Fruit fly (Drosophila melanogaster) whole organism, embryonic: ENCODE measurements around the gene ss.

Source experiments
- Bgb ChIP-seq: fragments of 200-800 bp; sonication (Bioruptor generic); IDR thresholded peaks from 2 replicates; pipeline ENCODE4 v1.3.6; 2022; ENCODE audit warnings: missing biosample characterization, missing genetic modification characterization; ENCODE audit not compliant: partially characterized antibody
- Bteb2 ChIP-seq: fragments of 200-800 bp; sonication (Bioruptor generic); optimal IDR thresholded peaks from 2 replicates; lab custom pipeline; 2016; ENCODE audit warnings: missing biosample characterization, missing genetic modification characterization
- CG10321 ChIP-seq: fragments of 200-800 bp; sonication (Bioruptor generic); IDR thresholded peaks from 2 replicates; pipeline ENCODE4 v1.3.6; 2022; ENCODE audit warnings: missing biosample characterization, missing genetic modification characterization
- CG10462 ChIP-seq: fragments of 200-800 bp; sonication (Bioruptor generic); optimal IDR thresholded peaks from 2 replicates; lab custom pipeline; 2016; ENCODE audit warnings: missing biosample characterization, missing genetic modification characterization
- CG10979 ChIP-seq: fragments of 200-800 bp; sonication (Bioruptor generic); optimal IDR thresholded peaks from 2 replicates; lab custom pipeline; 2018; ENCODE audit warnings: missing biosample characterization, mild to moderate bottlenecking, missing genetic modification characterization, moderate library complexity
- CG11695 ChIP-seq: fragments of 200-800 bp; sonication (Bioruptor generic); IDR thresholded peaks from 3 replicates; pipeline ENCODE4 v1.3.6; 2022; ENCODE audit warnings: missing biosample characterization, missing genetic modification characterization
- CG12104 ChIP-seq: fragments of 200-800 bp; sonication (Bioruptor generic); optimal IDR thresholded peaks from 3 replicates; lab custom pipeline; 2016; ENCODE audit warnings: missing biosample characterization, missing genetic modification characterization
- CG15073 ChIP-seq: fragments of 200-800 bp; sonication (Bioruptor generic); optimal IDR thresholded peaks from 2 replicates; lab custom pipeline; 2016; ENCODE audit warnings: missing biosample characterization, missing genetic modification characterization
- CG1603 ChIP-seq: fragments of 200-800 bp; sonication (Bioruptor generic); optimal IDR thresholded peaks from 2 replicates; lab custom pipeline; 2019; ENCODE audit warnings: missing biosample characterization, mild to moderate bottlenecking, missing genetic modification characterization, moderate library complexity
- CG16815 ChIP-seq: fragments of 200-800 bp; sonication (Bioruptor generic); optimal IDR thresholded peaks from 3 replicates; lab custom pipeline; 2017; ENCODE audit warnings: missing biosample characterization, mild to moderate bottlenecking, missing genetic modification characterization
- CG17186 ChIP-seq: fragments of 200-800 bp; sonication (Bioruptor generic); optimal IDR thresholded peaks from 3 replicates; lab custom pipeline; 2017; ENCODE audit warnings: missing biosample characterization, missing genetic modification reagents, missing genetic modification characterization
- CG17829 ChIP-seq: fragments of 200-800 bp; optimal IDR thresholded peaks from 2 replicates; lab custom pipeline; 2019; ENCODE audit warnings: missing biosample characterization, mild to moderate bottlenecking, missing genetic modification characterization, moderate library complexity
- CG18011 ChIP-seq: fragments of 200-800 bp; sonication (Bioruptor generic); optimal IDR thresholded peaks from 2 replicates; lab custom pipeline; 2017; ENCODE audit warnings: missing biosample characterization, missing genetic modification characterization, mild to moderate bottlenecking, moderate library complexity, missing genotype
- CG1832 ChIP-seq: fragments of 200-800 bp; sonication (Bioruptor generic); optimal IDR thresholded peaks from 2 replicates; lab custom pipeline; 2017; ENCODE audit warnings: missing biosample characterization, mild to moderate bottlenecking, missing genetic modification characterization, inconsistent platforms
- CG18599 ChIP-seq: fragments of 200-800 bp; sonication (Bioruptor generic); optimal IDR thresholded peaks from 3 replicates; lab custom pipeline; 2017; ENCODE audit warnings: missing biosample characterization, missing genetic modification characterization, mild to moderate bottlenecking, moderate library complexity, missing genetic modification reagents
- CG18619 ChIP-seq: fragments of 200-800 bp; sonication (Bioruptor generic); optimal IDR thresholded peaks from 3 replicates; lab custom pipeline; 2017; ENCODE audit warnings: missing biosample characterization, mild to moderate bottlenecking, missing genetic modification characterization
- CG33213 ChIP-seq: fragments of 200-800 bp; sonication (Bioruptor generic); optimal IDR thresholded peaks from 3 replicates; lab custom pipeline; 2016; ENCODE audit warnings: missing biosample characterization, missing genetic modification characterization
- CG3847 ChIP-seq: fragments of 200-800 bp; sonication (Bioruptor generic); IDR thresholded peaks from 2 replicates; pipeline ENCODE4 v1.3.6; 2022; ENCODE audit warnings: missing biosample characterization, missing genetic modification characterization
- CG4854 ChIP-seq: fragments of 200-800 bp; sonication (Bioruptor generic); optimal IDR thresholded peaks from 2 replicates; lab custom pipeline; 2016; ENCODE audit warnings: missing biosample characterization, missing genetic modification characterization, inconsistent platforms
- CG7987 ChIP-seq: fragments of 200-800 bp; sonication (Bioruptor generic); optimal IDR thresholded peaks from 2 replicates; lab custom pipeline; 2018; ENCODE audit warnings: missing biosample characterization, mild to moderate bottlenecking, missing genetic modification characterization, moderate library complexity
- Chrac-16 ChIP-seq: fragments of 200-800 bp; sonication (Bioruptor generic); optimal IDR thresholded peaks from 3 replicates; lab custom pipeline; 2016; ENCODE audit warnings: missing biosample characterization, missing genetic modification characterization
- CkIIα-i1 ChIP-seq: fragments of 200-800 bp; sonication (Bioruptor generic); IDR thresholded peaks from 2 replicates; pipeline ENCODE4 v1.3.6; 2022; ENCODE audit warnings: missing biosample characterization, missing genetic modification characterization
- Dip2 ChIP-seq: fragments of 200-800 bp; sonication (Bioruptor generic); IDR thresholded peaks from 2 replicates; pipeline ENCODE4 v1.3.6; 2022; ENCODE audit warnings: missing biosample characterization, missing genetic modification characterization
- Dll ChIP-seq: fragments of 200-800 bp; sonication (Bioruptor generic); IDR thresholded peaks from 4 replicates; pipeline ENCODE4 v1.3.6; 2022; ENCODE audit warnings: missing biosample characterization, missing genetic modification characterization; ENCODE audit not compliant: partially characterized antibody
- Elba2 ChIP-seq: fragments of 200-800 bp; sonication (Bioruptor generic); optimal IDR thresholded peaks from 3 replicates; lab custom pipeline; 2016; ENCODE audit warnings: missing biosample characterization, missing genetic modification characterization
- Gug ChIP-seq: fragments of 200-800 bp; sonication (Bioruptor generic); IDR thresholded peaks from 4 replicates; pipeline ENCODE4 v1.3.6; 2022; ENCODE audit warnings: missing biosample characterization, missing genetic modification characterization
- H15 ChIP-seq: fragments of 200-800 bp; sonication (Bioruptor generic); IDR thresholded peaks from 3 replicates; pipeline ENCODE4 v1.3.6; 2022; ENCODE audit warnings: missing biosample characterization, missing genetic modification characterization
- Meics ChIP-seq: fragments of 200-800 bp; sonication (Bioruptor generic); optimal IDR thresholded peaks from 2 replicates; lab custom pipeline; 2017; ENCODE audit warnings: missing biosample characterization, mild to moderate bottlenecking, missing genetic modification characterization
- Mrtf ChIP-seq: fragments of 200-800 bp; sonication (Bioruptor generic); IDR thresholded peaks from 3 replicates; pipeline ENCODE4 v1.3.6; 2022; ENCODE audit warnings: missing biosample characterization, missing genetic modification characterization
- Nf-YA ChIP-seq: fragments of 200-800 bp; sonication (Bioruptor generic); IDR thresholded peaks from 2 replicates; pipeline ENCODE4 v1.3.6; 2022; ENCODE audit warnings: missing biosample characterization, missing genetic modification characterization
- PHDP ChIP-seq: fragments of 200-800 bp; sonication (Bioruptor generic); optimal IDR thresholded peaks from 3 replicates; lab custom pipeline; 2018; ENCODE audit warnings: missing biosample characterization, mild to moderate bottlenecking, missing genetic modification characterization, moderate library complexity
- Rfx ChIP-seq: fragments of 200-800 bp; sonication (Bioruptor generic); IDR thresholded peaks from 2 replicates; pipeline ENCODE4 v1.3.6; 2022; ENCODE audit warnings: missing biosample characterization, missing genetic modification characterization
- ato ChIP-seq: fragments of 200-800 bp; sonication (Bioruptor generic); IDR thresholded peaks from 2 replicates; pipeline ENCODE4 v1.3.6; 2022; ENCODE audit warnings: missing biosample characterization, missing genetic modification characterization; ENCODE audit not compliant: partially characterized antibody
- az2 ChIP-seq: fragments of 200-800 bp; sonication (Bioruptor generic); optimal IDR thresholded peaks from 3 replicates; lab custom pipeline; 2016; ENCODE audit warnings: missing biosample characterization, missing genetic modification characterization
- bowl ChIP-seq: fragments of 200-800 bp; sonication (Bioruptor generic); IDR thresholded peaks from 2 replicates; pipeline ENCODE4 v1.3.6; 2022; ENCODE audit warnings: missing biosample characterization, missing genetic modification characterization
- chm ChIP-seq: fragments of 200-800 bp; sonication (Bioruptor generic); IDR thresholded peaks from 2 replicates; pipeline ENCODE4 v1.3.6; 2022; ENCODE audit warnings: missing biosample characterization, missing genetic modification characterization
- ci ChIP-seq: fragments of 200-800 bp; sonication (Bioruptor generic); IDR thresholded peaks from 3 replicates; pipeline ENCODE4 v1.3.6; 2022; ENCODE audit warnings: missing biosample characterization, missing genetic modification characterization
- cwo ChIP-seq: fragments of 200-800 bp; sonication (Bioruptor generic); optimal IDR thresholded peaks from 3 replicates; lab custom pipeline; 2017; ENCODE audit warnings: missing biosample characterization, missing genetic modification characterization, mild to moderate bottlenecking, moderate library complexity, missing genetic modification reagents
- da ChIP-seq: fragments of 200-800 bp; sonication (Bioruptor generic); optimal IDR thresholded peaks from 2 replicates; lab custom pipeline; 2016; ENCODE audit warnings: missing biosample characterization, missing genetic modification characterization
- dm ChIP-seq: fragments of 200-800 bp; sonication (Bioruptor generic); optimal IDR thresholded peaks from 3 replicates; lab custom pipeline; 2016; ENCODE audit warnings: missing biosample characterization, missing genetic modification characterization
- fd96Cb ChIP-seq: fragments of 200-800 bp; sonication (Bioruptor generic); optimal IDR thresholded peaks from 2 replicates; lab custom pipeline; 2018; ENCODE audit warnings: missing biosample characterization, mild to moderate bottlenecking, missing genetic modification characterization, moderate library complexity
- gcm ChIP-seq: fragments of 200-800 bp; sonication (Bioruptor generic); optimal IDR thresholded peaks from 2 replicates; lab custom pipeline; 2019; ENCODE audit warnings: missing biosample characterization, mild to moderate bottlenecking, missing genetic modification characterization, moderate library complexity
- hbn ChIP-seq: fragments of 200-800 bp; sonication (Bioruptor generic); IDR thresholded peaks from 2 replicates; pipeline ENCODE4 v1.3.6; 2022; ENCODE audit warnings: missing biosample characterization, missing genetic modification characterization; ENCODE audit not compliant: partially characterized antibody
- pho ChIP-seq: fragments of 200-800 bp; sonication (Bioruptor generic); optimal IDR thresholded peaks from 2 replicates; lab custom pipeline; 2016; ENCODE audit warnings: missing biosample characterization, missing genetic modification characterization
- phol ChIP-seq: fragments of 200-800 bp; sonication (Bioruptor generic); optimal IDR thresholded peaks from 3 replicates; lab custom pipeline; 2018; ENCODE audit warnings: missing biosample characterization, mild to moderate bottlenecking, missing genetic modification characterization, moderate library complexity
- ssp ChIP-seq: fragments of 200-800 bp; sonication (Bioruptor generic); IDR thresholded peaks from 2 replicates; pipeline ENCODE4 v1.3.6; 2022; ENCODE audit warnings: missing biosample characterization, missing genetic modification characterization
- tna ChIP-seq: fragments of 200-800 bp; sonication (Bioruptor generic); IDR thresholded peaks from 2 replicates; pipeline ENCODE4 v1.3.6; 2022; ENCODE audit warnings: missing biosample characterization, missing genetic modification characterization; ENCODE audit not compliant: partially characterized antibody
- vnd ChIP-seq: fragments of 200-800 bp; sonication (Bioruptor generic); IDR thresholded peaks from 3 replicates; pipeline ENCODE4 v1.3.6; 2022; ENCODE audit warnings: missing biosample characterization, missing genetic modification characterization; ENCODE audit not compliant: partially characterized antibody
- wdn ChIP-seq: fragments of 200-800 bp; sonication (Bioruptor generic); IDR thresholded peaks from 2 replicates; pipeline ENCODE4 v1.3.6; 2022; ENCODE audit warnings: missing biosample characterization, missing genetic modification characterization
- yki ChIP-seq: fragments of >200 bp; optimal IDR thresholded peaks from 3 replicates; lab custom pipeline; 2018

Gene ss

dm6 chr3R:16448378-16449134 lies 45.1 kb upstream of the ss start (continued):
- TF ChIP-seq CG1603 (tag; lab: Kevin White, UChicago) (peak; percentile 97), bowl (GFP tag; lab: Robert Waterston, UW) (peak; percentile 27; the same call in 1 of the 2 replicates), Gug (GFP tag; lab: Robert Waterston, UW) (peak; percentile 77), CG7987 (GFP tag; lab: Kevin White, UChicago) (peak; percentile 23), CG10979 (tag; lab: Kevin White, UChicago) (peak; percentile 64), CG18619 (GFP tag; lab: Kevin White, UChicago) (no peak), CkIIα-i1 (GFP tag; lab: Robert Waterston, UW) (no peak), ssp (GFP tag; lab: Robert Waterston, UW) (peak; percentile 28), tna (no peak), CG17186 (GFP tag; lab: Kevin White, UChicago) (peak; percentile 66), Bteb2 (GFP tag; lab: Kevin White, UChicago) (peak; percentile 51), Dip2 (GFP tag; lab: Robert Waterston, UW) (no peak), Meics (peak; percentile 33), Rfx (GFP tag; lab: Robert Waterston, UW) (peak; percentile 77), gcm (GFP tag; lab: Kevin White, UChicago) (peak; percentile 53), CG3847 (GFP tag; lab: Robert Waterston, UW) (peak; percentile 58), fd96Cb (tag; lab: Kevin White, UChicago) (peak; percentile 77), cwo (peak; percentile 23), yki (lab: Kevin White, UChicago) (no peak), da (GFP tag; lab: Kevin White, UChicago) (peak; percentile 50), CG18011 (no peak), ato (no peak), wdn (GFP tag; lab: Robert Waterston, UW) (peak; percentile 79), phol (tag; lab: Kevin White, UChicago) (peak; percentile 62), CG15073 (GFP tag; lab: Kevin White, UChicago) (no peak), chm (GFP tag; lab: Robert Waterston, UW) (peak; percentile 85), CG4854 (GFP tag; lab: Kevin White, UChicago) (peak; percentile 41), CG12104 (GFP tag; lab: Kevin White, UChicago) (no peak), CG1832 (no peak), Chrac-16 (GFP tag; lab: Kevin White, UChicago) (peak; percentile 47), hbn (GFP tag; lab: Robert Waterston, UW) (no peak), Nf-YA (GFP tag; lab: Robert Waterston, UW) (peak; percentile 76; the same call in 1 of the 2 replicates), ci (GFP tag; lab: Robert Waterston, UW) (peak; percentile 96), H15 (GFP tag; lab: Robert Waterston, UW) (peak; percentile 88), CG10321 (GFP tag; lab: Robert Waterston, UW) (no peak), vnd (GFP tag; lab: Robert Waterston, UW) (no peak), Elba2 (GFP tag; lab: Kevin White, UChicago) (no peak), PHDP (tag; lab: Kevin White, UChicago) (peak; percentile 79), CG33213 (GFP tag; lab: Kevin White, UChicago) (peak; percentile 38), CG16815 (peak; percentile 64), CG18599 (GFP tag; lab: Kevin White, UChicago) (peak; percentile 48), az2 (GFP tag; lab: Kevin White, UChicago) (peak; percentile 67), Dll (GFP tag; lab: Robert Waterston, UW) (no peak), CG10462 (GFP tag; lab: Kevin White, UChicago) (no peak), Mrtf (GFP tag; lab: Robert Waterston, UW) (peak; percentile 68; the same call in 2 of the 3 replicates), pho (GFP tag; lab: Kevin White, UChicago) (peak; percentile 42), Bgb (GFP tag; lab: Robert Waterston, UW) (no peak), CG11695 (peak; percentile 60), dm (GFP tag; lab: Kevin White, UChicago) (peak; percentile 58), CG17829 (tag; lab: Kevin White, UChicago) (no peak)
